Fruit fly (Drosophila melanogaster) whole organism, prepupa: ENCODE measurements around the gene msi.
A peak's percentile ranks its signal among the peaks of the same experiment; 100 is the strongest.

Experiments
- CG10669 ChIP-seq: fragments of 200-800 bp; sonication (Bioruptor generic); optimal IDR thresholded peaks from 3 replicates; lab custom pipeline; 2018; ENCODE audit warnings: missing biosample characterization, mild to moderate bottlenecking, missing genetic modification characterization, moderate library complexity
- CG11294 ChIP-seq: fragments of 200-800 bp; sonication (Bioruptor generic); IDR thresholded peaks from 2 replicates; pipeline ENCODE4 v1.3.6; 2022; ENCODE audit warnings: missing biosample characterization, missing genetic modification characterization
- CG11762 ChIP-seq: fragments of 200-800 bp; sonication (Bioruptor generic); optimal IDR thresholded peaks from 3 replicates; lab custom pipeline; 2016; ENCODE audit warnings: missing biosample characterization, missing genetic modification characterization; ENCODE audit not compliant: insufficient read depth
- CG11902 ChIP-seq: fragments of 200-800 bp; sonication (Bioruptor generic); optimal IDR thresholded peaks from 3 replicates; lab custom pipeline; 2016; ENCODE audit warnings: missing biosample characterization, missing genetic modification characterization
- CG15336 ChIP-seq: fragments of 200-800 bp; sonication (Bioruptor generic); IDR thresholded peaks from 2 replicates; pipeline ENCODE4 v1.3.6; 2022; ENCODE audit warnings: missing biosample characterization, missing genetic modification characterization
- CG1621 ChIP-seq: fragments of 200-800 bp; sonication (Bioruptor generic); optimal IDR thresholded peaks from 3 replicates; lab custom pipeline; 2018; ENCODE audit warnings: missing biosample characterization, mild to moderate bottlenecking, missing genetic modification characterization
- CG16779 ChIP-seq: fragments of 200-800 bp; sonication (Bioruptor generic); optimal IDR thresholded peaks from 3 replicates; lab custom pipeline; 2017; ENCODE audit warnings: missing biosample characterization, mild to moderate bottlenecking, missing genetic modification characterization
- CG31627 ChIP-seq: fragments of 200-800 bp; sonication (Bioruptor generic); optimal IDR thresholded peaks from 3 replicates; lab custom pipeline; 2016; ENCODE audit warnings: missing biosample characterization, missing genetic modification characterization
- CG32006 ChIP-seq: fragments of 200-800 bp; sonication (Bioruptor generic); optimal IDR thresholded peaks from 3 replicates; lab custom pipeline; 2017; ENCODE audit warnings: missing biosample characterization, mild to moderate bottlenecking, missing genetic modification characterization
- CG34406 ChIP-seq: fragments of 200-800 bp; sonication (Bioruptor generic); optimal IDR thresholded peaks from 3 replicates; lab custom pipeline; 2016; ENCODE audit warnings: missing biosample characterization, missing genetic modification characterization
- CG4318 ChIP-seq: fragments of 200-800 bp; sonication (Bioruptor generic); optimal IDR thresholded peaks from 3 replicates; lab custom pipeline; 2017; ENCODE audit warnings: missing biosample characterization, mild to moderate bottlenecking, missing genetic modification characterization
- CG6276 ChIP-seq: fragments of 200-800 bp; sonication (Bioruptor generic); optimal IDR thresholded peaks from 2 replicates; lab custom pipeline; 2017; ENCODE audit warnings: missing biosample characterization, mild to moderate bottlenecking, missing genetic modification characterization
- CG6792 ChIP-seq: fragments of 200-800 bp; sonication (Bioruptor generic); optimal IDR thresholded peaks from 3 replicates; lab custom pipeline; 2016; ENCODE audit warnings: missing biosample characterization, missing genetic modification characterization
- CG7368 ChIP-seq: fragments of 200-800 bp; sonication (Bioruptor generic); optimal IDR thresholded peaks from 3 replicates; lab custom pipeline; 2016; ENCODE audit warnings: missing biosample characterization, missing genetic modification characterization
- CG8119 ChIP-seq: fragments of 200-800 bp; sonication (Bioruptor generic); IDR thresholded peaks from 3 replicates; pipeline ENCODE4 v1.3.6; 2022; ENCODE audit warnings: missing biosample characterization, missing genetic modification characterization
- CG8319 ChIP-seq: fragments of 200-800 bp; sonication (Bioruptor generic); optimal IDR thresholded peaks from 3 replicates; lab custom pipeline; 2016; ENCODE audit warnings: missing biosample characterization, missing genetic modification characterization
- CG8632 ChIP-seq: fragments of 200-800 bp; sonication (Bioruptor generic); optimal IDR thresholded peaks from 3 replicates; lab custom pipeline; 2016; ENCODE audit warnings: missing biosample characterization, missing genetic modification characterization
- CG9139 ChIP-seq: fragments of 200-800 bp; sonication (Bioruptor generic); optimal IDR thresholded peaks from 3 replicates; lab custom pipeline; 2017; ENCODE audit warnings: missing biosample characterization, mild to moderate bottlenecking, missing genetic modification characterization
- Eip75B ChIP-seq: fragments of 200-800 bp; sonication (Bioruptor generic); optimal IDR thresholded peaks from 3 replicates; lab custom pipeline; 2016; ENCODE audit warnings: missing biosample characterization, missing genetic modification characterization
- Eip78C ChIP-seq: fragments of 200-800 bp; sonication (Bioruptor generic); peaks from one replicate; lab custom pipeline; 2016; ENCODE audit warnings: missing biosample characterization, missing genetic modification characterization
- Eip93F ChIP-seq: fragments of 200-800 bp; sonication (Bioruptor generic); optimal IDR thresholded peaks from 2 replicates; lab custom pipeline; 2016; ENCODE audit warnings: missing biosample characterization, mild to moderate bottlenecking, missing genetic modification characterization
- Ets21C ChIP-seq: fragments of 200-800 bp; sonication (Bioruptor generic); optimal IDR thresholded peaks from 3 replicates; lab custom pipeline; 2016; ENCODE audit warnings: missing biosample characterization, missing genetic modification characterization
- Ets96B ChIP-seq: fragments of 200-800 bp; optimal IDR thresholded peaks from 2 replicates; lab custom pipeline; 2019; ENCODE audit warnings: missing biosample characterization, mild to moderate bottlenecking, missing genetic modification characterization, moderate library complexity
- Gug ChIP-seq: fragments of 200-800 bp; sonication (Bioruptor generic); IDR thresholded peaks from 2 replicates; pipeline ENCODE4 v1.3.6; 2022; ENCODE audit warnings: missing biosample characterization, missing genetic modification characterization
- Hr38 ChIP-seq: sonication (Bioruptor generic); optimal IDR thresholded peaks from 2 replicates; lab custom pipeline; 2016; ENCODE audit warnings: missing biosample characterization, missing genetic modification characterization
- Hr39 ChIP-seq: fragments of 200-800 bp; sonication (Bioruptor generic); optimal IDR thresholded peaks from 2 replicates; lab custom pipeline; 2016; ENCODE audit warnings: missing biosample characterization, missing genetic modification characterization
- Hr4 ChIP-seq: fragments of 200-800 bp; sonication (Bioruptor generic); optimal IDR thresholded peaks from 3 replicates; lab custom pipeline; 2016; ENCODE audit warnings: missing biosample characterization, missing genetic modification characterization
- Lpt ChIP-seq: fragments of 200-800 bp; sonication (Bioruptor generic); optimal IDR thresholded peaks from 3 replicates; lab custom pipeline; 2016; ENCODE audit warnings: missing biosample characterization, missing genetic modification characterization
- OdsH ChIP-seq: fragments of 200-800 bp; sonication (Bioruptor generic); optimal IDR thresholded peaks from 3 replicates; lab custom pipeline; 2016; ENCODE audit warnings: missing biosample characterization, missing genetic modification characterization
- Smox ChIP-seq: fragments of 200-800 bp; sonication (Bioruptor generic); optimal IDR thresholded peaks from 3 replicates; lab custom pipeline; 2016; ENCODE audit warnings: missing biosample characterization, missing genetic modification characterization
- Sox14 ChIP-seq: fragments of 200-800 bp; sonication (Bioruptor generic); optimal IDR thresholded peaks from 3 replicates; lab custom pipeline; 2016; ENCODE audit warnings: missing biosample characterization, missing genetic modification characterization
- Sox15 ChIP-seq: fragments of 200-800 bp; sonication (Bioruptor generic); optimal IDR thresholded peaks from 3 replicates; lab custom pipeline; 2016; ENCODE audit warnings: missing biosample characterization, missing genetic modification characterization
- acj6 ChIP-seq: fragments of 200-800 bp; sonication (Bioruptor generic); optimal IDR thresholded peaks from 3 replicates; lab custom pipeline; 2016; ENCODE audit warnings: missing biosample characterization, missing genetic modification characterization
- cyc ChIP-seq: fragments of 200-800 bp; sonication (Bioruptor generic); optimal IDR thresholded peaks from 3 replicates; lab custom pipeline; 2016; ENCODE audit warnings: missing biosample characterization, missing genetic modification characterization
- dsx ChIP-seq: fragments of 200-800 bp; optimal IDR thresholded peaks from 3 replicates; lab custom pipeline; 2019; ENCODE audit warnings: missing biosample characterization, mild to moderate bottlenecking, missing genetic modification characterization, moderate library complexity; ENCODE audit not compliant: poor library complexity, severe bottlenecking
- eg ChIP-seq: fragments of 200-800 bp; sonication (Bioruptor generic); IDR thresholded peaks from 3 replicates; pipeline ENCODE4 v1.3.6; 2022; ENCODE audit warnings: missing biosample characterization, missing genetic modification characterization
- esn ChIP-seq: fragments of 200-800 bp; sonication (Bioruptor generic); optimal IDR thresholded peaks from 2 replicates; lab custom pipeline; 2016; ENCODE audit warnings: missing biosample characterization, mild to moderate bottlenecking, missing genetic modification characterization, moderate library complexity
- fkh ChIP-seq: fragments of 200-800 bp; sonication (Bioruptor generic); optimal IDR thresholded peaks from 3 replicates; lab custom pipeline; 2017; ENCODE audit warnings: missing biosample characterization, mild to moderate bottlenecking, missing genetic modification characterization, moderate library complexity
- lz ChIP-seq: fragments of 200-800 bp; sonication (Bioruptor generic); optimal IDR thresholded peaks from 3 replicates; lab custom pipeline; 2016; ENCODE audit warnings: missing biosample characterization, missing genetic modification characterization
- net ChIP-seq: fragments of 200-800 bp; sonication (Bioruptor generic); optimal IDR thresholded peaks from 3 replicates; lab custom pipeline; 2016; ENCODE audit warnings: missing biosample characterization, missing genetic modification characterization
- pdm3 ChIP-seq: fragments of 200-800 bp; sonication (Bioruptor generic); optimal IDR thresholded peaks from 3 replicates; lab custom pipeline; 2016; ENCODE audit warnings: missing biosample characterization, missing genetic modification characterization
- salr ChIP-seq, 2 experiments: fragments of 200-800 bp; sonication (Bioruptor generic); optimal IDR thresholded peaks; 3 replicates each; lab custom pipeline; 2016 to 2018; ENCODE audit warnings: missing biosample characterization in 2 of 2, missing genetic modification characterization in 2 of 2, mild to moderate bottlenecking in 1 of 2
- spab ChIP-seq: fragments of 200-800 bp; sonication (Bioruptor generic); optimal IDR thresholded peaks from 2 replicates; lab custom pipeline; 2017; ENCODE audit warnings: missing biosample characterization, mild to moderate bottlenecking, missing genetic modification characterization, missing genetic modification reagents
- svp ChIP-seq: fragments of 200-800 bp; sonication (Bioruptor generic); peaks from one replicate; lab custom pipeline; 2016; ENCODE audit warnings: missing biosample characterization, missing genetic modification characterization
- topi ChIP-seq: fragments of 200-800 bp; sonication (Bioruptor generic); optimal IDR thresholded peaks from 3 replicates; lab custom pipeline; 2016; ENCODE audit warnings: missing biosample characterization, missing genetic modification characterization
- vri ChIP-seq: fragments of 200-800 bp; sonication (Bioruptor generic); optimal IDR thresholded peaks from 3 replicates; lab custom pipeline; 2016; ENCODE audit warnings: missing biosample characterization, mild to moderate bottlenecking, missing genetic modification characterization

The msi gene

dm6 chr3R:25633865-25634460 lies 118.0 kb downstream of the msi start (continued):
- TF ChIP-seq CG11294 (GFP tag; lab: Robert Waterston, UW) (no peak), CG7368 (GFP tag; lab: Kevin White, UChicago) (peak; percentile 57), CG11762 (GFP tag; lab: Kevin White, UChicago) (peak; percentile 23), cyc (peak; percentile 86), dsx (GFP tag; lab: Kevin White, UChicago) (peak; percentile 2), Gug (no peak), fkh (GFP tag; lab: Kevin White, UChicago) (no peak), CG8319 (GFP tag; lab: Kevin White, UChicago) (peak; percentile 49), vri (GFP tag; lab: Kevin White, UChicago) (peak; percentile 82), topi (GFP tag; lab: Kevin White, UChicago) (peak; percentile 81), Hr38 (GFP tag; lab: Kevin White, UChicago) (no peak), CG11902 (GFP tag; lab: Kevin White, UChicago) (peak; percentile 69), Ets96B (tag; lab: Kevin White, UChicago) (peak; percentile 4), CG9139 (no peak), CG6276 (no peak), acj6 (GFP tag; lab: Kevin White, UChicago) (peak; percentile 73), CG32006 (GFP tag; lab: Kevin White, UChicago) (no peak), salr (GFP tag; optimal IDR thresholded peaks at IDR 0.05; lab: Kevin White, UChicago) (no peak)

DNA sequence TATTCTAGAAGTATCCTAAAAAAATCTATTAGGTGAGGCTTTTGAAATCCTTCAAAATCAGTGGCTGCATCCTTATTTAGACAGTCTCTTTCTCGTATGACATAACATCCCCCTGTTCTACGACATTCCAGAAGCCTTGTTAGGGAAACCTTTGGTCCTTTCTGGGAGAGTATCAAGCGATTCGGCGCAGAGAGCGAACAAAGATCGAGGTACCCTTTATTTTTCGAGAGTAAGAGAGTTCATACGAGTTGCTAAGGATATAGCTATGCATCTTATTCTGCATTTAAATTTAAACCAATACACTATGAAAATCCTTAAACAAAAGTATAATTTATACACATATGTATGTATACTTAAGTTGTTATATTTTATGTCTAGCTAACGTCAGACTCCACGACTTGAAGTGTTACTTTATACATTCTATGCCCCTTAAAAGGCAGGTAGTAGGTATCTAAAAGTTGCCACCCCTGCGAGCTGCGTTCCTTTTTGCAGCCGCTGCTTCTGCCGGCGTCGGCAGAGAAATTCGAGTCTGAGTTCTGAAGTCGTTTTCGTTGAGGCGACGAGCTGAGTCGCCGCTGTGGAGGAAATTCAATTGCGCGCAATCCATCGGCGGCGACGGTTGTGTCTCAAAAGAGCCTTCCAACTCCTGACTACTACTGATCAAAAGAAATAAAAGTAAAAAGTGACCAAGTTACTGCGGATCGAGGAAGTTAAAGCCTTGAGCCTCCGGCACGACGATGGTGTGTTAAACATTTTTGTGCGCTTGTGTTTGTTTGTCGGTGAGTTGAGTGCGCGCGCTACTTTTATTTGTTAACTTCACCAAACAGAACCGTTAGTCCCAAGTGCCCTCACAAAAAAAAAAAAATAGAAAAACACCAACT lies 121.6 kb downstream of the msi start, which contains the start of gene jigr1:
Gene jigr1 (plus strand): TSS at position 550 of the 881 bp plus-strand sequence.
- TF ChIP-seq net (GFP tag; lab: Kevin White, UChicago) (peak; percentile 42), Smox (GFP tag; lab: Kevin White, UChicago) (peak; percentile 74), CG11294 (GFP tag; lab: Robert Waterston, UW) (no peak), pdm3 (peak; percentile 63), CG34406 (GFP tag; lab: Kevin White, UChicago) (peak; percentile 44), CG8632 (GFP tag; lab: Kevin White, UChicago) (peak; percentile 52), CG15336 (0 out of 2 replicates have a peak, but pooled peaks have one; percentile 7), CG8319 (GFP tag; lab: Kevin White, UChicago) (no peak), CG4318 (GFP tag; lab: Kevin White, UChicago) (no peak), CG31627 (GFP tag; lab: Kevin White, UChicago) (peak; percentile 77), CG6792 (GFP tag; lab: Kevin White, UChicago) (peak; percentile 64), spab (GFP tag; lab: Kevin White, UChicago) (peak; percentile 53), CG10669 (peak; percentile 69), svp (peak; percentile 85), Hr39 (GFP tag; lab: Kevin White, UChicago) (peak; percentile 66), cyc (peak; percentile 71), Ets21C (GFP tag; lab: Kevin White, UChicago) (peak; percentile 55), CG11762 (GFP tag; lab: Kevin White, UChicago) (peak; percentile 50), CG7368 (GFP tag; lab: Kevin White, UChicago) (peak; percentile 54), CG16779 (no peak), Eip78C (GFP tag; lab: Kevin White, UChicago) (peak; percentile 92), Eip75B (GFP tag; lab: Kevin White, UChicago) (peak; percentile 68), CG8119 (0 out of 3 replicates have a peak, but pooled peaks have one; percentile 29), Eip93F (peak; percentile 24), Sox15 (GFP tag; lab: Kevin White, UChicago) (peak; percentile 21), CG9139 (peak; percentile 57), CG1621 (tag; lab: Kevin White, UChicago) (peak; percentile 32), Lpt (no peak), Sox14 (GFP tag; lab: Kevin White, UChicago) (peak; percentile 73), esn (GFP tag; lab: Kevin White, UChicago) (peak; percentile 84), lz (peak; percentile 68), OdsH (GFP tag; lab: Kevin White, UChicago) (peak; percentile 64), Hr4 (GFP tag; lab: Kevin White, UChicago) (peak; percentile 2), vri (GFP tag; lab: Kevin White, UChicago) (peak; percentile 71), topi (GFP tag; lab: Kevin White, UChicago) (peak; percentile 78), fkh (GFP tag; lab: Kevin White, UChicago) (no peak), CG11902 (GFP tag; lab: Kevin White, UChicago) (peak; percentile 10), eg (GFP tag; lab: Robert Waterston, UW) (no peak)
